2 fruit fly cellular contexts compared by ENCODE assay signal in the genomic region with DNA sequence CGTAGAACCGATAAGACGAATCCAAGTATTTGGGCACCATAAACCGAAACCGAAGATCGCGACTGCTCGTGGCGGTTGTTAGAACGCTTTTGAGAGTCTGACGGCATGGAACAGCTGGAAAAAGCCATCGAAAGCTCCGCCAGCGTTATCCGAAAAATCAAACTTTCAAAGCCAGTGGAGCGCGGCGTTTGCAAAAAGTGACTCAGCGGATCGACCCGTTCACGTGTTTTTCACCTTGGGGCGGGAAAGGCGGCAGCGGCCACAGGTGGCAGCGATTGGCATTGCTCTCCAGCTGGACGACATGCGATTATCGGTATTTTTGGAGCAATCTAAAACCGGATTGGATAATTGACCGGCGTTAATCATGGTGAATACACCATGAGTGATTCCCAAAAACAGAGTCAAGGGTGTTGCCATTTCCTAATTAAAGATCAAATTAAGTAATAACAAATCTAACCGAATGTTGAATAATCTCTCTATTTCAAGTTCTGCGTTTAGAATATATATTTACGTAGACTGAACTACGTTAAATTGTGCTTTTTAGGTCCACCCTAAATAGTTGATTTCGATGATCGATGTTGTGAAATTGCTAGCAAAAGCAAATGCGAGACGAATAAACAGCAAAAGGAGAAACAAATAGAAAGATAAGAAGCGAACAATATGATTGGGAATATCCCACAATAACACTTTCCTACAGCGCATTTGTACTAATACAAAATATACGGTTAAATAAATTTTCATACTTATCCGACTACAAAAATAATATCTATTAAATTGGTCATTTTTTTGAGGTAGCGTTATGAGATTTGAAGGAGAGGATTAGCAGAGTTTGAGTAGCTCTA.
A peak's percentile ranks its signal among the peaks of the same experiment; 100 is the strongest.
TF ChIP-seq lines count a peak whose summit lies in the region.

A gene (minus strand): TSS at position 91 of the 842 bp plus-strand sequence.

TF ChIP-seq in whole organism, embryonic, 481 proteins besides CTCF, POLR2A, EP300 and RAD21 (continued from another document and continues in another):
- TF ChIP-seq croc (GFP tag; conservative IDR thresholded peaks at IDR 0.05; lab: Robert Waterston, UW): no peak
- TF ChIP-seq NC2β (GFP tag; optimal IDR thresholded peaks at IDR 0.05; lab: Kevin White, UChicago): no peak
- TF ChIP-seq CG13775 (GFP tag; optimal IDR thresholded peaks at IDR 0.05; lab: Kevin White, UChicago): peak; percentile 8
- TF ChIP-seq Kr (GFP tag; optimal IDR thresholded peaks at IDR 0.05; lab: Kevin White, UChicago): no peak
- no peak for TF ChIP-seq bigmax (GFP tag; optimal IDR thresholded peaks at IDR 0.05; lab: Kevin White, UChicago)
- TF ChIP-seq gce (GFP tag; IDR thresholded peaks at IDR 0.05; lab: Robert Waterston, UW): 0 out of 3 replicates have a peak, but pooled peaks have one; percentile 44
- TF ChIP-seq CG10267 (tag; optimal IDR thresholded peaks at IDR 0.05; lab: Kevin White, UChicago): peak; percentile 43
- peak; percentile 86 for TF ChIP-seq lab (GFP tag; optimal IDR thresholded peaks at IDR 0.05; lab: Kevin White, UChicago)
- TF ChIP-seq nerfin-2 (GFP tag; IDR thresholded peaks at IDR 0.05; lab: Robert Waterston, UW; ENCODE audit: partially characterized antibody): no peak
- no peak for TF ChIP-seq lbe (GFP tag; optimal IDR thresholded peaks at IDR 0.05; lab: Kevin White, UChicago)
- TF ChIP-seq CG6791 (GFP tag; IDR thresholded peaks at IDR 0.05; lab: Robert Waterston, UW; ENCODE audit: partially characterized antibody): no peak
- TF ChIP-seq p53 (GFP tag; optimal IDR thresholded peaks at IDR 0.05; lab: Kevin White, UChicago): no peak
- peak; percentile 78 for TF ChIP-seq Fer1 (GFP tag; optimal IDR thresholded peaks at IDR 0.05; lab: Kevin White, UChicago)
- TF ChIP-seq CG12391 (tag; optimal IDR thresholded peaks at IDR 0.05; lab: Kevin White, UChicago): peak; percentile 54
- peak; percentile 60 for TF ChIP-seq CG10147 (GFP tag; optimal IDR thresholded peaks at IDR 0.05; lab: Kevin White, UChicago)
- peak; percentile 29 for TF ChIP-seq CG12219 (GFP tag; optimal IDR thresholded peaks at IDR 0.05; lab: Kevin White, UChicago)
- peak; percentile 59 for TF ChIP-seq Fer3 (tag; optimal IDR thresholded peaks at IDR 0.05; lab: Kevin White, UChicago)
- peak; percentile 25; the same call in 1 of the 2 replicates for TF ChIP-seq Ptx1 (GFP tag; IDR thresholded peaks at IDR 0.05; lab: Robert Waterston, UW)
- peak; percentile 86 for TF ChIP-seq psq (GFP tag; optimal IDR thresholded peaks at IDR 0.05; lab: Kevin White, UChicago)
- peak; percentile 27 for TF ChIP-seq oc (tag; optimal IDR thresholded peaks at IDR 0.05; lab: Kevin White, UChicago)
- TF ChIP-seq CG6689 (GFP tag; IDR thresholded peaks at IDR 0.05; lab: Robert Waterston, UW): peak; percentile 5
- no peak for TF ChIP-seq CG4854 (GFP tag; optimal IDR thresholded peaks at IDR 0.05; lab: Kevin White, UChicago)
- TF ChIP-seq Oaz (GFP tag; IDR thresholded peaks at IDR 0.05; lab: Robert Waterston, UW): no peak
- TF ChIP-seq nmo (GFP tag; optimal IDR thresholded peaks at IDR 0.05; lab: Kevin White, UChicago): peak; percentile 8
- TF ChIP-seq HLHmδ (GFP tag; optimal IDR thresholded peaks at IDR 0.05; lab: Kevin White, UChicago): no peak
- TF ChIP-seq danr (GFP tag; IDR thresholded peaks at IDR 0.05; lab: Robert Waterston, UW): no peak
- TF ChIP-seq CG12299 (tag; optimal IDR thresholded peaks at IDR 0.05; lab: Kevin White, UChicago): peak; percentile 57
- TF ChIP-seq CG7786 (GFP tag; optimal IDR thresholded peaks at IDR 0.05; lab: Kevin White, UChicago): peak; percentile 44
- TF ChIP-seq CG10979 (tag; optimal IDR thresholded peaks at IDR 0.05; lab: Kevin White, UChicago): peak; percentile 29
- TF ChIP-seq so (GFP tag; IDR thresholded peaks at IDR 0.05; lab: Robert Waterston, UW): peak; percentile 71
- no peak for TF ChIP-seq Dfd (GFP tag; optimal IDR thresholded peaks at IDR 0.05; lab: Kevin White, UChicago)
- TF ChIP-seq CG17359 (tag; optimal IDR thresholded peaks at IDR 0.05; lab: Kevin White, UChicago): peak; percentile 42
- peak; percentile 29; the same call in 1 of the 2 replicates for TF ChIP-seq Rfx (GFP tag; IDR thresholded peaks at IDR 0.05; lab: Robert Waterston, UW)
- TF ChIP-seq pfk (GFP tag; optimal IDR thresholded peaks at IDR 0.05; lab: Kevin White, UChicago): no peak
- TF ChIP-seq ems (GFP tag; optimal IDR thresholded peaks at IDR 0.05; lab: Kevin White, UChicago): no peak
- no peak for TF ChIP-seq CG33557 (GFP tag; optimal IDR thresholded peaks at IDR 0.05; lab: Kevin White, UChicago)
- peak; percentile 70 for TF ChIP-seq Hmr (GFP tag; optimal IDR thresholded peaks at IDR 0.05; lab: Kevin White, UChicago)
- TF ChIP-seq aop (GFP tag; IDR thresholded peaks at IDR 0.05; lab: Robert Waterston, UW): no peak
- no peak for TF ChIP-seq HmgD (GFP tag; optimal IDR thresholded peaks at IDR 0.05; lab: Kevin White, UChicago)
- peak; percentile 18 to 60 for TF ChIP-seq Pdp1 (GFP tag; optimal IDR thresholded peaks at IDR 0.05; lab: Kevin White, UChicago)
- TF ChIP-seq CG17912 (GFP tag; optimal IDR thresholded peaks at IDR 0.05; lab: Kevin White, UChicago): no peak
- TF ChIP-seq sob (GFP tag; IDR thresholded peaks at IDR 0.05; lab: Robert Waterston, UW): 0 out of 2 replicates have a peak, but pooled peaks have one; percentile 32
- TF ChIP-seq CG4360 (GFP tag; IDR thresholded peaks at IDR 0.05; lab: Robert Waterston, UW): no peak
- peak; percentile 47 for TF ChIP-seq CG30403 (GFP tag; optimal IDR thresholded peaks at IDR 0.05; lab: Kevin White, UChicago)
- TF ChIP-seq CG18764 (GFP tag; optimal IDR thresholded peaks at IDR 0.05; lab: Kevin White, UChicago): no peak
- peak; percentile 42 for TF ChIP-seq CG9932 (GFP tag; IDR thresholded peaks at IDR 0.05; lab: Robert Waterston, UW)
- TF ChIP-seq CG32772 (GFP tag; IDR thresholded peaks at IDR 0.05; lab: Robert Waterston, UW): no peak
- no peak for TF ChIP-seq CG10565 (GFP tag; optimal IDR thresholded peaks at IDR 0.05; lab: Kevin White, UChicago)
- TF ChIP-seq ewg (GFP tag; optimal IDR thresholded peaks at IDR 0.05; lab: Kevin White, UChicago): peak; percentile 5
- no peak for TF ChIP-seq twi (tag; optimal IDR thresholded peaks at IDR 0.05; lab: Kevin White, UChicago)
- no peak for TF ChIP-seq mld (GFP tag; IDR thresholded peaks at IDR 0.05; lab: Robert Waterston, UW; ENCODE audit: partially characterized antibody)
- TF ChIP-seq CG13123 (GFP tag; optimal IDR thresholded peaks at IDR 0.05; lab: Kevin White, UChicago): no peak
- peak; percentile 42 for TF ChIP-seq mirr (GFP tag; optimal IDR thresholded peaks at IDR 0.05; lab: Kevin White, UChicago)
- no peak for TF ChIP-seq tgo (GFP tag; IDR thresholded peaks at IDR 0.05; lab: Robert Waterston, UW)
- peak; percentile 17 for TF ChIP-seq CG4328 (GFP tag; optimal IDR thresholded peaks at IDR 0.05; lab: Kevin White, UChicago)
- TF ChIP-seq CG4282 (GFP tag; optimal IDR thresholded peaks at IDR 0.05; lab: Kevin White, UChicago): no peak
- TF ChIP-seq H2.0 (GFP tag; IDR thresholded peaks at IDR 0.05; lab: Robert Waterston, UW): no peak
- TF ChIP-seq Deaf1 (tag; optimal IDR thresholded peaks at IDR 0.05; lab: Kevin White, UChicago): peak; percentile 68
- TF ChIP-seq CG18476 (GFP tag; optimal IDR thresholded peaks at IDR 0.05; lab: Kevin White, UChicago): no peak
- 0 out of 3 replicates have a peak, but pooled peaks have one; percentile 25 for TF ChIP-seq Aef1 (GFP tag; IDR thresholded peaks at IDR 0.05; lab: Robert Waterston, UW)

TF ChIP-seq in whole organism, prepupa, 60 proteins besides CTCF, POLR2A, EP300 and RAD21 (continued from another document):
- TF ChIP-seq vri (GFP tag; optimal IDR thresholded peaks at IDR 0.05; lab: Kevin White, UChicago): peak; percentile 55
